Worm (Caenorhabditis elegans) whole organism, mixed stage, embryonic: Measurements from ENCODE around the gene mltn-9.

Experiments
- ceh-83 ChIP-seq: fragments of 200-800 bp; sonication (Bioruptor generic); optimal IDR thresholded peaks from 2 replicates; lab custom pipeline; 2018; ENCODE audit warnings: mild to moderate bottlenecking, missing genetic modification characterization, missing compliant biosample characterization
- elt-3 ChIP-seq: fragments of 150-350 bp; optimal IDR thresholded peaks from 2 replicates; lab custom pipeline; 2014; ENCODE audit warnings: missing biosample characterization, missing genetic modification characterization
- lin-13 ChIP-seq: fragments of 150-350 bp; optimal IDR thresholded peaks from 2 replicates; lab custom pipeline; 2014; ENCODE audit warnings: missing biosample characterization, missing genetic modification characterization
- mab-5 ChIP-seq: fragments of 150-350 bp; optimal IDR thresholded peaks from 2 replicates; lab custom pipeline; 2014; ENCODE audit warnings: missing biosample characterization, missing genetic modification characterization
- mep-1 ChIP-seq: fragments of 150-350 bp; optimal IDR thresholded peaks from 2 replicates; lab custom pipeline; 2017; ENCODE audit warnings: missing biosample characterization, missing genetic modification reagents, missing genetic modification characterization, inconsistent platforms
- mls-2 ChIP-seq: sonication (generic microtip); optimal IDR thresholded peaks from 2 replicates; lab custom pipeline; 2016; ENCODE audit warnings: mild to moderate bottlenecking, missing genetic modification characterization, moderate library complexity, missing compliant biosample characterization
- nhr-12 ChIP-seq: fragments of 150-350 bp; optimal IDR thresholded peaks from 2 replicates; lab custom pipeline; 2014; ENCODE audit warnings: missing biosample characterization, missing genetic modification characterization
- nhr-237 ChIP-seq: fragments of 150-350 bp; optimal IDR thresholded peaks from 2 replicates; lab custom pipeline; 2014; ENCODE audit warnings: missing biosample characterization, missing genetic modification characterization
- pha-4 ChIP-seq: fragments of 150-350 bp; optimal IDR thresholded peaks from 2 replicates; lab custom pipeline; 2018; ENCODE audit warnings: missing biosample characterization, missing genetic modification reagents, missing genetic modification characterization
- sptf-1 ChIP-seq: sonication (generic microtip); optimal IDR thresholded peaks from 2 replicates; lab custom pipeline; 2017; ENCODE audit warnings: mild to moderate bottlenecking, missing genetic modification characterization, moderate library complexity, missing compliant biosample characterization
- unc-39 ChIP-seq: fragments of 150-350 bp; optimal IDR thresholded peaks from 2 replicates; lab custom pipeline; 2014; ENCODE audit warnings: missing biosample characterization, missing genetic modification characterization
- unc-62 ChIP-seq: fragments of 150-350 bp; optimal IDR thresholded peaks from 2 replicates; lab custom pipeline; 2014; ENCODE audit warnings: missing biosample characterization, missing genetic modification reagents, missing genetic modification characterization

DNA sequence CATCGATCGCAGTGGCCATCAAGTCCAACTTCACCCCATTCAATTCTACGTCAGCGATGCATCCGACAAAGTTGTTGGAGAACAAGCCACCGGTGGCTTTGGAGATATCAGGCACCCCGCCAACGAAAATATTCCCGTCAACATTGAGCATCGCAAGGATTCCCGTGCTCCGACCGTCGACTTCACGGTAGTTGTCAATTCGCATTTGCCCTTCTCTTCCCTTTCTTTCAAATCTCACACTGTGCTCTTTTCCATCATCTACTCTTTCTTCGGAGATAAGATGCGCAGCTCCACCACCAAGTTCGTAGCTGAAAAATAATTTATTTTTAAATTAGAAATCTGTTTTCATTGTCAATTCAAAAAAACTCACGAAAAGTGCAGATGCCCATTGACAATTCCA, 31.7 kb downstream of the mltn-9 start:
- TF ChIP-seq nhr-237 (tag; lab: Kevin White, UChicago) (no peak), unc-39 (no peak), elt-3 (tag; lab: Kevin White, UChicago) (no peak), unc-62 (GFP tag; lab: Kevin White, UChicago) (no peak), mab-5 (tag; lab: Kevin White, UChicago) (no peak), lin-13 (no peak), mep-1 (no peak), mls-2 (tag; lab: Kevin White, UChicago) (no peak), sptf-1 (tag; lab: Kevin White, UChicago) (no peak), nhr-12 (no peak), ceh-83 (GFP tag; lab: Kevin White, UChicago) (no peak), pha-4 (tag; lab: Kevin White, UChicago) (no peak)
